Fruit fly (Drosophila melanogaster) whole organism, embryonic: ENCODE measurements around the gene H.

ENCODE experiments used
- CG18011 ChIP-seq: fragments of 200-800 bp; sonication (Bioruptor generic); optimal IDR thresholded peaks from 2 replicates; lab custom pipeline; 2017; ENCODE audit warnings: missing biosample characterization, missing genetic modification characterization, mild to moderate bottlenecking, moderate library complexity, missing genotype
- CG32532 ChIP-seq: fragments of 200-800 bp; sonication (Bioruptor generic); IDR thresholded peaks from 2 replicates; pipeline ENCODE4 v1.3.6; 2022; ENCODE audit warnings: missing biosample characterization, missing genetic modification characterization
- CG32767 ChIP-seq: fragments of 200-800 bp; sonication (Bioruptor generic); IDR thresholded peaks from 2 replicates; pipeline ENCODE4 v1.3.6; 2022; ENCODE audit warnings: missing biosample characterization, missing genetic modification characterization
- CG7786 ChIP-seq: fragments of 200-800 bp; sonication (Bioruptor generic); optimal IDR thresholded peaks from 2 replicates; lab custom pipeline; 2016; ENCODE audit warnings: missing biosample characterization, missing genetic modification characterization
- Doc3 ChIP-seq: fragments of 200-800 bp; sonication (Bioruptor generic); IDR thresholded peaks from 3 replicates; pipeline ENCODE4 v1.3.6; 2022; ENCODE audit warnings: missing biosample characterization, missing genetic modification characterization; ENCODE audit not compliant: partially characterized antibody
- tna ChIP-seq: fragments of 200-800 bp; sonication (Bioruptor generic); IDR thresholded peaks from 2 replicates; pipeline ENCODE4 v1.3.6; 2022; ENCODE audit warnings: missing biosample characterization, missing genetic modification characterization; ENCODE audit not compliant: partially characterized antibody

DNA sequence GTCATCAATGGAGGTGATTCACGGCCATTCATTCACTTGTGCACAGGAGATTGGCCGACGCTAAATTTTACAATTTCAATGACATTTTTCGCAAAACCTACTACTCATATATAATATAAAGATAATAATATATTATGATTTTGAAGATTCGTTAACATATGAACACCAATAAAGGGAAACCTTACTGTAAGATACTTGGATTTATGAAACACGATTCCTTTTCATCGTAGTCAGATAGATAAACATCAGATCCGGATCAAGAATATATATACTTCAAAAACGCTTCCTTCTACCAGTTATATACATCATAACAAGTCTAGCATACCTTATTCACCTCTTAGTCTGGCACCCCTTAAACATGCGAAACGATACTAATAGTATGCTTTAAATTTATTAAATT lies 38.1 kb downstream of the H start, which contains the start of gene Nep4:
- TF ChIP-seq CG7786 (GFP tag; lab: Kevin White, UChicago), result no peak
- no peak for TF ChIP-seq CG32532 (GFP tag; lab: Robert Waterston, UW)
- no peak for TF ChIP-seq CG32767
- no peak for TF ChIP-seq CG18011 (GFP tag; lab: Kevin White, UChicago)
- no peak for TF ChIP-seq tna (GFP tag; lab: Robert Waterston, UW)
- no peak for TF ChIP-seq Doc3 (GFP tag; lab: Robert Waterston, UW)
